Worm (Caenorhabditis elegans) whole organism, early embryonic: Measurements from ENCODE around the gene K02A6.1.

Experiments
- B0310.2 ChIP-seq: sonication (generic microtip); optimal IDR thresholded peaks from 2 replicates; lab custom pipeline; 2016; ENCODE audit warnings: mild to moderate bottlenecking, missing genetic modification characterization, missing compliant biosample characterization
- F13C5.2 ChIP-seq: sonication (generic microtip); optimal IDR thresholded peaks from 2 replicates; lab custom pipeline; 2017; ENCODE audit warnings: mild to moderate bottlenecking, missing genetic modification characterization, inconsistent platforms, missing compliant biosample characterization
- aly-1 ChIP-seq: sonication (generic microtip); optimal IDR thresholded peaks from 2 replicates; lab custom pipeline; 2016; ENCODE audit warnings: missing genetic modification characterization, missing compliant biosample characterization
- ama-1 ChIP-seq: fragments of 150-350 bp; optimal IDR thresholded peaks from 2 replicates; lab custom pipeline; 2014
- ceh-13 ChIP-seq: fragments of 200-800 bp; sonication (Bioruptor generic); optimal IDR thresholded peaks from 2 replicates; lab custom pipeline; 2018; ENCODE audit warnings: mild to moderate bottlenecking, missing genetic modification characterization, missing compliant biosample characterization
- ceh-36 ChIP-seq: sonication (generic microtip); optimal IDR thresholded peaks from 2 replicates; lab custom pipeline; 2016; ENCODE audit warnings: missing genetic modification characterization, inconsistent platforms, missing compliant biosample characterization
- ets-7 ChIP-seq: sonication (generic microtip); optimal IDR thresholded peaks from 2 replicates; lab custom pipeline; 2016; ENCODE audit warnings: missing genotype, missing genetic modification characterization, missing compliant biosample characterization
- flt-1 ChIP-seq: fragments of 200-800 bp; sonication (Bioruptor generic); IDR thresholded peaks from 2 replicates; pipeline ENCODE4 v1.3.6; 2022; ENCODE audit warnings: missing genetic modification characterization, missing compliant biosample characterization
- hmbx-1 ChIP-seq: sonication (generic microtip); optimal IDR thresholded peaks from 2 replicates; lab custom pipeline; 2016; ENCODE audit warnings: mild to moderate bottlenecking, missing genetic modification characterization, missing compliant biosample characterization
- hmg-4 ChIP-seq: fragments of 200-800 bp; sonication (Bioruptor generic); optimal IDR thresholded peaks from 2 replicates; lab custom pipeline; 2018; ENCODE audit warnings: mild to moderate bottlenecking, missing genetic modification characterization, missing compliant biosample characterization
- hnd-1 ChIP-seq: sonication (generic microtip); optimal IDR thresholded peaks from 2 replicates; lab custom pipeline; 2016; ENCODE audit warnings: missing genetic modification characterization, missing compliant biosample characterization
- pes-1 ChIP-seq: fragments of 200-800 bp; sonication (Bioruptor generic); IDR thresholded peaks from 2 replicates; pipeline ENCODE4 v1.3.6; 2022; ENCODE audit warnings: missing genetic modification reagents, missing genetic modification characterization, missing compliant biosample characterization
- scrt-1 ChIP-seq: fragments of 200-800 bp; sonication (Bioruptor generic); IDR thresholded peaks from 2 replicates; pipeline ENCODE4 v1.3.6; 2022; ENCODE audit warnings: missing genetic modification characterization, missing compliant biosample characterization
- sea-1 ChIP-seq: fragments of 200-800 bp; sonication (Bioruptor generic); conservative IDR thresholded peaks from 2 replicates; pipeline ENCODE4 v1.3.6; 2022; ENCODE audit warnings: missing genetic modification characterization, missing compliant biosample characterization
- tbx-11 ChIP-seq: fragments of 200-800 bp; sonication (Bioruptor generic); IDR thresholded peaks from 2 replicates; pipeline ENCODE4 v1.3.6; 2022; ENCODE audit warnings: missing genetic modification characterization, missing compliant biosample characterization
- tbx-37 ChIP-seq: fragments of 200-800 bp; sonication (Bioruptor generic); conservative IDR thresholded peaks from 2 replicates; pipeline ENCODE4 v1.3.6; 2022; ENCODE audit warnings: missing genetic modification reagents, missing genetic modification characterization, missing compliant biosample characterization
- tra-4 ChIP-seq: sonication (generic microtip); optimal IDR thresholded peaks from 2 replicates; lab custom pipeline; 2017; ENCODE audit warnings: missing genetic modification characterization, missing compliant biosample characterization

The K02A6.1 gene

DNA sequence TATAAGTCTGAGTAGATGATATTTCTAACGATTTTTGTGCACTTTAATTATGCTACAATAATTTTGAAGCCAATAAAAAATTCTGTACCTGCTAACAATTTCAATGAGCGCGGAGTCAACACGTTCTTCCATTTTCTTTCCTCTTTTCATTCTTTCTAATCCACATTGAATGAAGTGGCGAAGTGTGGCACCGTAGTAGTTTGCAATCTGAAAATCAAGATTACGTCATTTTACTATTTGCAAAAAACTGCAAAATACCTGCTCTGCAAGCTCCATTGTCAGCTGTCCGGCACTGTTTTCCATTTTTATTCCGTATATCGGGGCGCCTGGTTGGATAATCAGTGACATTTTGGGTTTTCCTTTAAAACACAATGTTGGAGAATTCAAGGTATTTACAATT lies 9.7 kb downstream of the K02A6.1 start:
- no peak for TF ChIP-seq tra-4 (tag; lab: Kevin White, UChicago)
- no peak for TF ChIP-seq F13C5.2 (tag; lab: Kevin White, UChicago)
- no peak for TF ChIP-seq ceh-13 (GFP tag; lab: Kevin White, UChicago)
- TF ChIP-seq sea-1 (GFP tag; lab: Robert Waterston, UW): no peak
- TF ChIP-seq scrt-1 (GFP tag; lab: Robert Waterston, UW): no peak
- TF ChIP-seq aly-1 (tag; lab: Kevin White, UChicago): no peak
- no peak for TF ChIP-seq tbx-11 (GFP tag; lab: Robert Waterston, UW)
- TF ChIP-seq B0310.2 (tag; lab: Kevin White, UChicago): no peak
- no peak for TF ChIP-seq pes-1 (GFP tag; lab: Robert Waterston, UW)

DNA sequence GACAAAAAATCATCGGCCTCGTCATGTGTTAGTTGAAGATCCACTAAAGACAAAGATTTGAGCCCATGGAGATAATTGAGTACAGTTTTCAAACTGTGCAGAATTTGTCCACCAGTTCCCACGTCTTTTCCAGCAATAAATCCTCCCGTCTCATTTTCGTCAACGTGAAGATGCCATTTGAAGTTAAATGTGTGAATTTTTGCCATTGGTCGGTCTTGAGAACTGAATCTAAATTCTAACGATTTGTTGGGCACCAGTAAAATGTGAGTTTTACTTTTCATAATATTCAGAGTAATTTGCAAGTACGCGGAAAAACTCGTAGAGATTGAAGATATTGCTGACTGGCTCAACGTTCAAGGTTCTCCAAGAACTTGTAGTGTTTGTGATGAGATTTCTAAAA lies 11.1 kb downstream of the K02A6.1 start:
- TF ChIP-seq ama-1 (lab: Kevin White, UChicago): no peak
- TF ChIP-seq ceh-13 (GFP tag; lab: Kevin White, UChicago): no peak
- no peak for TF ChIP-seq tbx-11 (GFP tag; lab: Robert Waterston, UW)
- no peak for TF ChIP-seq tbx-37 (GFP tag; lab: Robert Waterston, UW)
- no peak for TF ChIP-seq B0310.2 (tag; lab: Kevin White, UChicago)
- TF ChIP-seq hmbx-1: no peak

- TF ChIP-seq ets-7 (tag; lab: Kevin White, UChicago) (no peak), hmbx-1 (no peak), ceh-13 (GFP tag; lab: Kevin White, UChicago) (no peak), ama-1 (lab: Kevin White, UChicago) (no peak), tra-4 (tag; lab: Kevin White, UChicago) (no peak), F13C5.2 (tag; lab: Kevin White, UChicago) (no peak), ceh-36 (no peak), sea-1 (GFP tag; lab: Robert Waterston, UW) (no peak), tbx-11 (GFP tag; lab: Robert Waterston, UW) (no peak), B0310.2 (tag; lab: Kevin White, UChicago) (no peak), flt-1 (GFP tag; lab: Robert Waterston, UW) (no peak), aly-1 (tag; lab: Kevin White, UChicago) (no peak)
Measured at ce11 chrX:8231858-8232257, 12.3 kb downstream of the K02A6.1 start, which contains the start of gene K02A6.3. Gene K02A6.3, minus strand, starts transcription at chrX:8231931.

DNA sequence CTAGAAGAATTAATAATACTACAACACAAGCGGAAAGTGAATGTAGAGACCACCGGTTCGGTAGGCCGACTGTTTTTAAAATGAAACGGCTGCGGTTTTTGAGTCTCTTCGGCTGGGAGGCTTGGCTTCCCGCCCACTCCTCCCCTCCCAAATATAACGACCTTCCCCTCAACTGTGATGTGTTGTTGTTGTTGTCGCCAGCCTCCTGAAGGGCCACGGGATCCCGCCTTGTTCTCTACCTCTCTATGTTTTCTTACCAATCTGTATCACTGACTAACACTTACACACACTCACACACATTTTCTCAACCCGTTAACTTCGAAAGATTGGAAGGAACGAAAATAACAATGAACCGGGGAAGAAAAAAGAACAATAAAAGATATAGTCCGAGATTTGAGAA lies 14.0 kb downstream of the K02A6.1 start:
- TF ChIP-seq tbx-11 (GFP tag; lab: Robert Waterston, UW) (no peak), F13C5.2 (tag; lab: Kevin White, UChicago) (no peak), flt-1 (GFP tag; lab: Robert Waterston, UW) (no peak), B0310.2 (tag; lab: Kevin White, UChicago) (no peak), hnd-1 (no peak), hmbx-1 (no peak), ets-7 (tag; lab: Kevin White, UChicago) (no peak), pes-1 (GFP tag; lab: Robert Waterston, UW) (no peak), ceh-13 (GFP tag; lab: Kevin White, UChicago) (no peak), scrt-1 (GFP tag; lab: Robert Waterston, UW) (no peak), sea-1 (GFP tag; lab: Robert Waterston, UW) (no peak), ceh-36 (no peak)

DNA sequence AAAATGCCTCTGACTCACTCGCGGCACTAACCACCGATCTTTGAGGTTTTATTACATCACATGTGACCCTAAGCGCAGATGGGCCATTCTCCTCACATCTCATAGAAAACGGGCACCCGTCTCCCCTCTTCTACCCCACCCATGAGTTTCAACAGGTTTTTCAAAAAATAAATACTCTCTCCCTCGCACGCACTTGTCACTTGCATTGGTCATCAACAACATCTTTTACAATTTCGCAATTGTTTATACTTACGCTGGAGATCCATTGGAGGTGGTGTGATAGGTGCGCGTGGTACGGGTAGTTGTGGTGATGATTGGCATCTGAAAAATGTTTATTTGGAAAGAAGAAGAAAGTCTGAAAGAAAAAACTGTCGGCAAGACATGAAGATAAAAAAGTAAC lies 16.5 kb downstream of the K02A6.1 start, which contains the start of gene M60.4:
TSS of gene M60.4 (minus strand) at position 321 of the 400 bp plus-strand sequence.
- no peak for TF ChIP-seq pes-1 (GFP tag; lab: Robert Waterston, UW)
- TF ChIP-seq B0310.2 (tag; lab: Kevin White, UChicago): no peak
- no peak for TF ChIP-seq aly-1 (tag; lab: Kevin White, UChicago)
- no peak for TF ChIP-seq ama-1 (lab: Kevin White, UChicago)
- TF ChIP-seq scrt-1 (GFP tag; lab: Robert Waterston, UW): no peak
- no peak for TF ChIP-seq ets-7 (tag; lab: Kevin White, UChicago)
- TF ChIP-seq ceh-36: no peak
- TF ChIP-seq hmg-4 (GFP tag; lab: Kevin White, UChicago): no peak

DNA sequence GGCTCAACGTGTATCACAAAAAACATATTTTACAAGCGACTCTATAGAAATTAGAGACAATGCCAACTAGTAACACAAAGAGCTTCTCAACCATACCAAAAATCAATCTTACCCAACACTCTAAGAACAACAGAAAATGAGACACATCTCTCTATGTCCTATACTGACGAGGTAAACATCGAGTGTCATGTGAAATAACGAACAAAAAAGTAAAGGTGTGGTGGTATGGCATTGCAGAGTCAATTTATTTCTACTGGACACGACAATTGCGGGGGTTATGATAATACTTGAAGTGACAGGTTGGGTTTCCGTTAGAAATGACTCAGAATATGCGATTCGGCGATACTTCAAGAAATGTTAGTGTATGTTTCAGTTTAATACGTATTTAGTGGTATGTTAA lies 17.0 kb downstream of the K02A6.1 start:
- no peak for TF ChIP-seq sea-1 (GFP tag; lab: Robert Waterston, UW)

DNA sequence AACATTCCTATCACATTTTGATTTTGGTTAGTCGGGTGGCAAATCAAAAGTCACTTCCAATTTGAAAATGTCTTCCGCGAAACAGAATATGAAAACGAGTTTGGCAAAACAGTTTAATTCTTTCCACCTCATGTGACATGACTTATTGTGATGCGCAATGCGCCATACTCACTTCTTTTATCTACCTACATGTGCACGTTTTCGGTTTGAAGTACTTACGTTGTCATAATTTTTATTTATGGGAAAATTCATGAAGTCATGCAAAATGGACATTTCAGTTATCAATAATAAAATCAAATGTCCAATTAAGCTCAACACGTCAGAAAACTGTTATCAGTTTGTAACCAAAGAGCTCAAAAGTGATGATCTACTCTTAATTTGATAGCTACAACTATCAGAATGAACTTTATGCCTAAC lies 19.1 kb downstream of the K02A6.1 start:
- TF ChIP-seq ama-1 (lab: Kevin White, UChicago) (no peak), scrt-1 (GFP tag; lab: Robert Waterston, UW) (no peak), ets-7 (tag; lab: Kevin White, UChicago) (no peak), flt-1 (GFP tag; lab: Robert Waterston, UW) (no peak), ceh-36 (no peak), B0310.2 (tag; lab: Kevin White, UChicago) (no peak), pes-1 (GFP tag; lab: Robert Waterston, UW) (no peak), sea-1 (GFP tag; lab: Robert Waterston, UW) (no peak), F13C5.2 (tag; lab: Kevin White, UChicago) (no peak), tbx-37 (GFP tag; lab: Robert Waterston, UW) (no peak), tbx-11 (GFP tag; lab: Robert Waterston, UW) (no peak)

DNA sequence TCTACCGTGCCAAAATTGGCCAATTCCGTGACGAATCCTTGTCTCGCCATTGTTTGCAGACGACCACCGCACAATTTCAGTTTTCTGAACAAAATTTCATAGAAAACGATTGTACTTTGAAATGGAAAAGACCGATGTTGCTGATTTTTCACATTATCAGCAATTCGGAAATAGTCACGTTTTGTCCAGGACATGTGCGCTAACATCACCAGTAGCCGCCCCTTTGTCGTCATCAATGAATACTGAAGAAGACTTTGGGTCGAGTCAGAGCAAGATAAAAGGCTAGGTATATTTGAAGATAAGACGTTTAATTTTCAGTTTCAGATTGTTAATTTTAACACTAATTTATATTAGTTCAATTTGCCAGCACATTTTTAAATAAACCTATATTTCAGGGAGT lies 22.4 kb downstream of the K02A6.1 start, which contains the start of gene endu-2:
TSS of gene endu-2 (plus strand) at position 396 of the 400 bp plus-strand sequence.
- no peak for TF ChIP-seq aly-1 (tag; lab: Kevin White, UChicago)
- TF ChIP-seq F13C5.2 (tag; lab: Kevin White, UChicago): no peak
- TF ChIP-seq tbx-11 (GFP tag; lab: Robert Waterston, UW): no peak
- TF ChIP-seq ama-1 (lab: Kevin White, UChicago): no peak
